Worm (Caenorhabditis elegans) whole organism, L2 larva: ENCODE results near the gene W06G6.17.

Source experiments
- C34F6.9 ChIP-seq: fragments of 150-350 bp; optimal IDR thresholded peaks from 2 replicates; lab custom pipeline; 2014; ENCODE audit warnings: missing biosample characterization, missing genetic modification characterization
- F13H6.1 ChIP-seq: sonication (generic microtip); optimal IDR thresholded peaks from 2 replicates; lab custom pipeline; 2016; ENCODE audit warnings: missing genetic modification characterization, missing compliant biosample characterization
- R02D3.7 ChIP-seq: fragments of 150-350 bp; optimal IDR thresholded peaks from 2 replicates; lab custom pipeline; 2014; ENCODE audit warnings: missing biosample characterization, missing genetic modification characterization
- Y55F3AM.14 ChIP-seq: fragments of 200-800 bp; sonication (Bioruptor generic); optimal IDR thresholded peaks from 2 replicates; lab custom pipeline; 2018; ENCODE audit warnings: mild to moderate bottlenecking, missing genetic modification characterization, missing compliant biosample characterization
- ZK546.5 ChIP-seq: sonication (generic microtip); optimal IDR thresholded peaks from 2 replicates; lab custom pipeline; 2017; ENCODE audit warnings: missing biosample characterization, missing genetic modification characterization
- alr-1 ChIP-seq: fragments of 150-350 bp; optimal IDR thresholded peaks from 2 replicates; lab custom pipeline; 2014; ENCODE audit warnings: missing biosample characterization, missing genetic modification characterization
- ama-1 ChIP-seq: fragments of 150-350 bp; optimal IDR thresholded peaks from 2 replicates; lab custom pipeline; 2018; ENCODE audit warnings: inconsistent platforms
- blmp-1 ChIP-seq: sonication (generic microtip); optimal IDR thresholded peaks from 2 replicates; lab custom pipeline; 2017; ENCODE audit warnings: missing genetic modification characterization, mild to moderate bottlenecking, missing compliant biosample characterization, antibody characterized with exemption, moderate library complexity; ENCODE audit not compliant: insufficient read depth
- ceh-16 ChIP-seq: fragments of 150-350 bp; optimal IDR thresholded peaks from 2 replicates; lab custom pipeline; 2014; ENCODE audit warnings: missing biosample characterization, missing genetic modification characterization
- ceh-82 ChIP-seq: fragments of 150-350 bp; optimal IDR thresholded peaks from 2 replicates; lab custom pipeline; 2014; ENCODE audit warnings: missing biosample characterization, missing genetic modification characterization
- crh-2 ChIP-seq: sonication (generic microtip); optimal IDR thresholded peaks from 2 replicates; lab custom pipeline; 2017; ENCODE audit warnings: missing biosample characterization, missing genetic modification characterization
- dmd-4 ChIP-seq: sonication (generic microtip); optimal IDR thresholded peaks from 2 replicates; lab custom pipeline; 2017; ENCODE audit warnings: missing biosample characterization, missing genetic modification characterization
- elt-1 ChIP-seq: fragments of 150-350 bp; optimal IDR thresholded peaks from 2 replicates; lab custom pipeline; 2014; ENCODE audit warnings: missing biosample characterization, missing genetic modification characterization
- elt-3 ChIP-seq: sonication (generic microtip); optimal IDR thresholded peaks from 2 replicates; lab custom pipeline; 2017; ENCODE audit warnings: missing biosample characterization, missing genetic modification characterization
- fos-1 ChIP-seq: fragments of 150-350 bp; optimal IDR thresholded peaks from 2 replicates; lab custom pipeline; 2014; ENCODE audit warnings: missing biosample characterization, missing genetic modification characterization
- gmeb-1 ChIP-seq: fragments of 150-350 bp; optimal IDR thresholded peaks from 2 replicates; lab custom pipeline; 2014; ENCODE audit warnings: missing biosample characterization, missing genetic modification characterization
- lin-11 ChIP-seq: fragments of 150-350 bp; sonication (generic microtip); optimal IDR thresholded peaks from 2 replicates; lab custom pipeline; 2014; ENCODE audit warnings: missing biosample characterization, missing genetic modification characterization, inconsistent platforms, mixed read lengths
- lin-13 ChIP-seq: fragments of 150-350 bp; optimal IDR thresholded peaks from 2 replicates; lab custom pipeline; 2014; ENCODE audit warnings: missing biosample characterization, missing genetic modification reagents, missing genetic modification characterization
- lin-39 ChIP-seq: fragments of 150-350 bp; optimal IDR thresholded peaks from 2 replicates; lab custom pipeline; 2014; ENCODE audit warnings: missing biosample characterization, missing genetic modification reagents, missing genetic modification characterization
- lsy-2 ChIP-seq, 2 experiments: fragments of 150-350 bp in 1 of 2; sonication (generic microtip) in 1 of 2; optimal IDR thresholded peaks; 2 replicates each; lab custom pipeline; 2014 to 2017; ENCODE audit warnings: missing biosample characterization in 2 of 2, missing genetic modification characterization in 2 of 2
- mab-5 ChIP-seq: fragments of 150-350 bp; optimal IDR thresholded peaks from 2 replicates; lab custom pipeline; 2014; ENCODE audit warnings: missing biosample characterization, missing genetic modification characterization
- mbf-1 ChIP-seq: sonication (generic microtip); optimal IDR thresholded peaks from 2 replicates; lab custom pipeline; 2017; ENCODE audit warnings: missing biosample characterization, missing genetic modification characterization
- mdl-1 ChIP-seq, 2 experiments: fragments of 150-350 bp in 1 of 2; sonication (generic microtip) in 1 of 2; optimal IDR thresholded peaks; 2 replicates each; lab custom pipeline; 2017; ENCODE audit warnings: missing biosample characterization in 2 of 2, missing genetic modification characterization in 2 of 2
- nhr-10 ChIP-seq: sonication (generic microtip); optimal IDR thresholded peaks from 2 replicates; lab custom pipeline; 2017; ENCODE audit warnings: missing biosample characterization, missing genetic modification characterization
- nhr-11 ChIP-seq: fragments of 150-350 bp; optimal IDR thresholded peaks from 2 replicates; lab custom pipeline; 2014; ENCODE audit warnings: missing biosample characterization, missing genetic modification characterization
- nhr-12 ChIP-seq: fragments of 150-350 bp; optimal IDR thresholded peaks from 2 replicates; lab custom pipeline; 2014; ENCODE audit warnings: missing biosample characterization, missing genetic modification characterization
- nhr-129 ChIP-seq: fragments of 150-350 bp; optimal IDR thresholded peaks from 2 replicates; lab custom pipeline; 2014; ENCODE audit warnings: missing biosample characterization, missing genetic modification characterization
- nhr-21 ChIP-seq: fragments of 150-350 bp; optimal IDR thresholded peaks from 2 replicates; lab custom pipeline; 2014; ENCODE audit warnings: missing biosample characterization, missing genetic modification characterization
- nhr-237 ChIP-seq: fragments of 150-350 bp; optimal IDR thresholded peaks from 2 replicates; lab custom pipeline; 2014; ENCODE audit warnings: missing biosample characterization, missing genetic modification characterization
- nhr-25 ChIP-seq: fragments of 150-350 bp; sonication (generic microtip); optimal IDR thresholded peaks from 3 replicates; lab custom pipeline; 2014; ENCODE audit warnings: missing biosample characterization, missing genetic modification characterization
- nhr-6 ChIP-seq: fragments of 150-350 bp; optimal IDR thresholded peaks from 2 replicates; lab custom pipeline; 2014; ENCODE audit warnings: missing biosample characterization, missing genetic modification characterization
- nhr-77 ChIP-seq: fragments of 150-350 bp; optimal IDR thresholded peaks from 2 replicates; lab custom pipeline; 2014; ENCODE audit warnings: missing biosample characterization, missing genetic modification characterization
- sma-3 ChIP-seq: sonication (generic microtip); optimal IDR thresholded peaks from 2 replicates; lab custom pipeline; 2016; ENCODE audit warnings: missing genetic modification reagents, missing genetic modification characterization, missing compliant biosample characterization
- sma-9 ChIP-seq, 2 experiments: fragments of 150-350 bp in 1 of 2; sonication (generic microtip) in 1 of 2; optimal IDR thresholded peaks; 2 replicates each; lab custom pipeline; 2014 to 2016; ENCODE audit warnings: missing genetic modification characterization in 2 of 2, mild to moderate bottlenecking in 1 of 2, missing biosample characterization in 1 of 2, missing compliant biosample characterization in 1 of 2, missing genetic modification reagents in 1 of 2, moderate library complexity in 1 of 2
- snpc-4 ChIP-seq: fragments of 150-350 bp; optimal IDR thresholded peaks from 2 replicates; lab custom pipeline; 2014; ENCODE audit warnings: missing biosample characterization, missing genetic modification characterization
- unc-39 ChIP-seq: fragments of 150-350 bp; optimal IDR thresholded peaks from 2 replicates; lab custom pipeline; 2014; ENCODE audit warnings: missing biosample characterization, missing genetic modification characterization
- unc-55 ChIP-seq: fragments of 150-350 bp; sonication (generic microtip); optimal IDR thresholded peaks from 3 replicates; lab custom pipeline; 2014; ENCODE audit warnings: missing biosample characterization, missing genetic modification reagents, missing genetic modification characterization
- unc-62 ChIP-seq: fragments of 150-350 bp; optimal IDR thresholded peaks from 2 replicates; lab custom pipeline; 2014; ENCODE audit warnings: missing biosample characterization, missing genetic modification reagents, missing genetic modification characterization
- ztf-1 ChIP-seq: fragments of 200-800 bp; sonication (Bioruptor generic); conservative IDR thresholded peaks from 2 replicates; pipeline ENCODE4 v1.3.6; 2022; ENCODE audit warnings: missing genetic modification characterization, missing compliant biosample characterization
- ztf-11 ChIP-seq: sonication (generic microtip); optimal IDR thresholded peaks from 2 replicates; lab custom pipeline; 2017; ENCODE audit warnings: missing biosample characterization, missing genetic modification characterization
- ztf-4 ChIP-seq: fragments of 150-350 bp; optimal IDR thresholded peaks from 2 replicates; lab custom pipeline; 2014; ENCODE audit warnings: missing biosample characterization, missing genetic modification characterization

W06G6.17 gene

DNA sequence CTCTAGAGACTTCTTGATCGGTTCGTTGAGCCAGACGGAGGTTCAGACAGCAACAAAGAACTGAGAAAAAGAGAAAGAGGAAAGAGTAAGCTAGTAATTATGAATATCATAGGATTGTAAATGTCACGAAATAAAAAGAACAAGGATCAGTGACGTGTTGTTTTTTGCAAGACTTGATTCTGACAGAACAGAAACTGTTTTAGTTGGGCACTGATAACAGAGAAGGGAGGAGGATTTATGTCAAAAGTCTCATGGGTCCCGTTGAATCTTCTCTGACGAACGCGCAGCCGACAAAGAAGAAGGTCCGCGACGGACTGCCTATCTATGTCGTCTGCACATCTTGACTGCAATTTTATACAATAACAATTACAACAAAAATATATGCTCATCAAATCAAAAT, 44.4 kb downstream of the W06G6.17 start, which contains the start of gene T03E6.9:
Gene T03E6.9 (minus strand): TSS at position 101 of the 400 bp plus-strand sequence.
- TF ChIP-seq mab-5 (tag; lab: Kevin White, UChicago) = no peak
- no peak for TF ChIP-seq blmp-1
- no peak for TF ChIP-seq ztf-11 (tag; lab: Kevin White, UChicago)
- TF ChIP-seq elt-3 = no peak
- no peak for TF ChIP-seq mdl-1 (tag; optimal IDR thresholded peaks at IDR 0.05; lab: Kevin White, UChicago)
- no peak for TF ChIP-seq gmeb-1 (tag; lab: Kevin White, UChicago)
- TF ChIP-seq nhr-6 = no peak
- TF ChIP-seq nhr-11 (tag; lab: Kevin White, UChicago) = no peak
- no peak for TF ChIP-seq ztf-1
- TF ChIP-seq ceh-82 = no peak
- no peak for TF ChIP-seq lin-39 (tag; lab: Kevin White, UChicago)
- no peak for TF ChIP-seq lin-11 (tag; lab: Kevin White, UChicago)
- no peak for TF ChIP-seq snpc-4 (tag; lab: Kevin White, UChicago)
- no peak for TF ChIP-seq C34F6.9 (tag; lab: Kevin White, UChicago)
- no peak for TF ChIP-seq ztf-4 (tag; lab: Kevin White, UChicago)
- no peak for TF ChIP-seq mbf-1 (tag; lab: Kevin White, UChicago)

DNA sequence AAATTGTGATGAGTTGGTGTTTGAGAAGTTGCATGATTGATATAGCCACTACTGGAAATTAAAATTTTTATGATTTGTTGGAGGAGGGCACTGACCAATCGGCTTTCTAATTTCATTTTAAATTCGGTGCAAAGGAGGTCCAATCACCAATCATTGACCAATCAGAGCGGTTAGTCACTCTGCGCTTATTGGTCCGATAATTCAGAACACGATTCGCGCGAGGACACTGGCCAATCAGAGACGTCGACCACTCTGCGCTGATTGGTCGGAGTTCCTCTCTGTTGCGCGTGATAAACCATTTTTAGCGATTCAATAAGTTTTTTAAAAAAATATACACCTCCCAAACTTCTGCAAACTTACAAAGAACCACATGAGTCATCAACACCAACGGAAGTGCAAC, 45.2 kb downstream of the W06G6.17 start:
- TF ChIP-seq nhr-237 (tag; lab: Kevin White, UChicago) (no peak), Y55F3AM.14 (GFP tag; lab: Kevin White, UChicago) (no peak), ztf-4 (tag; lab: Kevin White, UChicago) (no peak)

DNA sequence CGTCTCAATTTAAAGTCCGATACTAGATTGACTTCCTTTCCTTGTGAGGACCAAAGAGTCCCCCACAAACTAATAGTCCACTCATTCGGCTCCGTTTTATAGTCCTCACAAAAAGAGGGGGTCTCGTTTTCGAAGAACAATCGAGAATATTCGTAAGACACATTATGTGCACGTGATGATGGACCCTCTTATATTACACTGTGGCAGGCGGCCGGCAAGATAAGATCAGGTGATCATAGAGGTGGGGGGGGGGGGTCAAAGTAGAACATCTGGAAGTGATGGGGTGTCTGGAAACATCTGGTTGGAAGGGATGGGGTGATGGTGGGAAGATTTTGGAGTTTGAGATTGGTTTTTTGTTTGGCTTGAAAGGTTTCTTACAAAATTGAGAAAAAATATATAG, 46.6 kb downstream of the W06G6.17 start:
- TF ChIP-seq ZK546.5 (no peak), sma-9 (GFP tag; optimal IDR thresholded peaks at IDR 0.05; lab: Kevin White, UChicago) (no peak), sma-9 (tag; optimal IDR thresholded peaks at IDR 0.05; lab: Kevin White, UChicago) (no peak), ama-1 (lab: Kevin White, UChicago) (peak; percentile 29), R02D3.7 (tag; lab: Kevin White, UChicago) (no peak), lin-11 (tag; lab: Kevin White, UChicago) (no peak), nhr-129 (tag; lab: Kevin White, UChicago) (peak; percentile 21), alr-1 (no peak), unc-62 (GFP tag; lab: Kevin White, UChicago) (no peak), nhr-11 (tag; lab: Kevin White, UChicago) (no peak), lsy-2 (tag; optimal IDR thresholded peaks at IDR 0.05; lab: Kevin White, UChicago) (peak in 1 of 2 experiments; percentile 18), lin-13 (no peak)

- TF ChIP-seq Y55F3AM.14 (GFP tag; lab: Kevin White, UChicago) (no peak), elt-1 (tag; lab: Kevin White, UChicago) (no peak), mbf-1 (tag; lab: Kevin White, UChicago) (no peak), mdl-1 (tag; optimal IDR thresholded peaks at IDR 0.05; lab: Kevin White, UChicago) (no peak), C34F6.9 (tag; lab: Kevin White, UChicago) (no peak), nhr-6 (no peak), nhr-25 (tag; lab: Kevin White, UChicago) (no peak), ceh-16 (tag; lab: Kevin White, UChicago) (no peak), ztf-4 (tag; lab: Kevin White, UChicago) (no peak), ama-1 (lab: Kevin White, UChicago) (no peak), unc-55 (GFP tag; lab: Kevin White, UChicago) (no peak), nhr-10 (tag; lab: Kevin White, UChicago) (no peak), blmp-1 (no peak), nhr-77 (tag; lab: Kevin White, UChicago) (no peak), nhr-12 (tag; lab: Kevin White, UChicago) (no peak)
These were observed 48.9 kb downstream of the W06G6.17 start for ce11 chrV:16596102-16596501.

ce11 chrV:16595140-16595791, 49.8 kb downstream of the W06G6.17 start, which contains the start of gene cpl-1:
cpl-1 (minus strand) TSS chrV:16595346.
- TF ChIP-seq R02D3.7 (tag; lab: Kevin White, UChicago) (no peak), nhr-129 (tag; lab: Kevin White, UChicago) (peak; percentile 33), nhr-10 (tag; lab: Kevin White, UChicago) (no peak), F13H6.1 (peak; percentile 25), lsy-2 (tag; optimal IDR thresholded peaks at IDR 0.05; lab: Kevin White, UChicago) (peak in 1 of 2 experiments; percentile 37), elt-1 (tag; lab: Kevin White, UChicago) (no peak), nhr-77 (tag; lab: Kevin White, UChicago) (no peak), dmd-4 (tag; lab: Kevin White, UChicago) (no peak), sma-9 (GFP tag; optimal IDR thresholded peaks at IDR 0.05; lab: Kevin White, UChicago) (peak; percentile 38), sma-9 (tag; optimal IDR thresholded peaks at IDR 0.05; lab: Kevin White, UChicago) (no peak), ztf-11 (tag; lab: Kevin White, UChicago) (no peak), unc-55 (GFP tag; lab: Kevin White, UChicago) (no peak), ceh-82 (no peak), blmp-1 (peak; percentile 9), fos-1 (tag; lab: Kevin White, UChicago) (peak; percentile 56), sma-3 (GFP tag; lab: Kevin White, UChicago) (no peak), unc-39 (tag; lab: Kevin White, UChicago) (no peak), nhr-21 (tag; lab: Kevin White, UChicago) (no peak), mbf-1 (tag; lab: Kevin White, UChicago) (no peak), lin-11 (tag; lab: Kevin White, UChicago) (no peak), ama-1 (lab: Kevin White, UChicago) (peak; percentile 70), crh-2 (tag; lab: Kevin White, UChicago) (peak; percentile 20), nhr-12 (tag; lab: Kevin White, UChicago) (no peak)
- TF ChIP-seq, all 48 proteins: peak for 8
